Worm (Caenorhabditis elegans): ENCODE results near the gene srbc-56.
A peak's percentile ranks its signal among the peaks of the same experiment; 100 is the strongest.

Gene srbc-56

DNA sequence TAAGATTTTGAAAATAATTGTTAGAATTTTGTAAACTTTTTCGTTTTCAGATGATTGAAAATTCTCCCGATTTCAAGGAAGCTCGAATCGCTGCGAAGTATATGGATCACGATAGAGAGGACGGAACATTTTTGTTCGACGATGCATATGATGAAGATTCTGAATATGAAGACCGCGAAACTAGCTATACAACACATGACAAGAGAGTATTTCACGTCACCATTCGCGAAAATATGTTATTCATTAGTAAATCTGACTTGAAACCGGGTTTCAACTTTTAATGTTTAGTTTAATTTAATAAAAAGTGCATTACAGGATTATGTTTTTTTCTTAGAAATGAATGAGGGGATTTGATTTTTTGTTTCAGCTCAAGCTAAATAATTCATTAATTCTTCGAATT, 38.9 kb upstream of the srbc-56 start, which contains the start of gene str-57:
TSS of gene str-57 (plus strand) at position 301 of the 400 bp plus-strand sequence.
- TF ChIP-seq T20F7.1 (GFP tag; optimal IDR thresholded peaks at IDR 0.05) (no peak), set-16 (GFP tag; IDR thresholded peaks at IDR 0.05) (no peak), saeg-2 (GFP tag; IDR thresholded peaks at IDR 0.05) (no peak), php-3 (GFP tag; IDR thresholded peaks at IDR 0.05) (no peak), aha-1 (tag) (peak; percentile 18), nhr-25 (tag; optimal IDR thresholded peaks at IDR 0.05; ENCODE audit: borderline replicate concordance, insufficient read depth) (no peak)

DNA sequence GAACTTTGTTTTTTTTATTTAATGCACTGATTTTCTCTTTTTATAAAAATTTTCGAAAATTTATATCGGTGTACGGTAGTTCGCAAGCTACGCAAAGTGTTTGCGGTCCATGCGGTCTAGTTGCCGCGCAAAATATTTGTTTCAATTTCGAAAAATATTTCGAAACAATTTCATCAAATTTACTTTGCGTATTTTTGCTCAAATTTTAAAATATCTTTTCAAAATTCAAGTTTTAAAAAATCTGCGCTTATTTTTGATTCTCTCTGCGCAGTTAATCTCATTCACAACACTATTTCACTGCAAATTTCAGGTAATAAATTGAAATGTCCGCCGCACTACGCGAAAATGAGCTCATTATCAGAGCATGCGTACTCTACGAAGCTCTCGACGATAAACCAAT, 35.9 kb upstream of the srbc-56 start, which contains the start of gene fbxa-197:
TSS of gene fbxa-197 (plus strand) at position 301 of the 400 bp plus-strand sequence.
- TF ChIP-seq lin-29 (GFP tag; IDR thresholded peaks at IDR 0.05) = no peak
- no peak for TF ChIP-seq ceh-62 (tag; optimal IDR thresholded peaks at IDR 0.05)
- no peak for TF ChIP-seq Y105C5A.15 (GFP tag; IDR thresholded peaks at IDR 0.05)
- no peak for TF ChIP-seq ces-1 (GFP tag; optimal IDR thresholded peaks at IDR 0.05)
- TF ChIP-seq pha-4 (GFP tag; IDR thresholded peaks at IDR 0.05) = no peak
- TF ChIP-seq pha-4 (tag; optimal IDR thresholded peaks at IDR 0.05) = no peak
- no peak for TF ChIP-seq ztf-7 (tag; optimal IDR thresholded peaks at IDR 0.05)
- TF ChIP-seq egl-43 (GFP tag; IDR thresholded peaks at IDR 0.05) = no peak
- no peak for TF ChIP-seq dpl-1 (GFP tag; optimal IDR thresholded peaks at IDR 0.05)
- no peak for TF ChIP-seq saeg-2 (GFP tag; IDR thresholded peaks at IDR 0.05)
- TF ChIP-seq Y48G9A.11 (GFP tag; IDR thresholded peaks at IDR 0.05) = no peak
- no peak for TF ChIP-seq lin-15B (tag; optimal IDR thresholded peaks at IDR 0.05)
- no peak for TF ChIP-seq duxl-1 (tag; optimal IDR thresholded peaks at IDR 0.05; ENCODE audit: poor library complexity)
- no peak for TF ChIP-seq mxl-3 (GFP tag; optimal IDR thresholded peaks at IDR 0.05)

DNA sequence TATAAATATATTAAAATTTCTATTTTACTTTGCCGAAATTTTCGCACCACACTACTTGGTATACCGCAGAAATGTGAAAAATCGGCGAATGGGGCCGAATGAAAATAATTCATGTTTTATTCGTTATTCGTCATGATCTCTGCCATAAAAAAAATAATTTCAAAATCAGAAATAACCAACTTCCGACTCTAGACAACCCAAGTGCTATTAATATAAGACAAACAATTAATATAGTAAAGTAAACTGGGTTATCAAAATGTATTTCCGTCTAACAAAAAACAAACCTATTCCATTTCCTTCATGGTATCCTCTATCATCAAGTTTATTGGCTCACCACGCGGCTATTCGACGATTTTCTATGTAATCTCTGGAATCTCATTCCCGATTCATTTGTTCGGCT, 34.4 kb upstream of the srbc-56 start, which contains the start of gene srh-293:
TSS of gene srh-293 (plus strand) at position 301 of the 400 bp plus-strand sequence.
- TF ChIP-seq F37D6.2 (tag; optimal IDR thresholded peaks at IDR 0.05) = no peak
- no peak for TF ChIP-seq nhr-28 (tag; optimal IDR thresholded peaks at IDR 0.05)
- TF ChIP-seq ces-1 (GFP tag; optimal IDR thresholded peaks at IDR 0.05) = no peak
- no peak for TF ChIP-seq ceh-82 (tag; optimal IDR thresholded peaks at IDR 0.05)
- TF ChIP-seq aha-1 (tag) = no peak
- no peak for TF ChIP-seq nhr-102 (tag; optimal IDR thresholded peaks at IDR 0.05)
- TF ChIP-seq ZK337.2 (GFP tag; IDR thresholded peaks at IDR 0.05) = no peak
- no peak for TF ChIP-seq daf-19 (GFP tag; conservative IDR thresholded peaks at IDR 0.05)
- no peak for TF ChIP-seq nhr-237 (tag; optimal IDR thresholded peaks at IDR 0.05)
- no peak for TF ChIP-seq nhr-11 (tag; optimal IDR thresholded peaks at IDR 0.05)
- no peak for TF ChIP-seq nhr-77 (tag; optimal IDR thresholded peaks at IDR 0.05)
- TF ChIP-seq set-16 (GFP tag; IDR thresholded peaks at IDR 0.05) = no peak
- no peak for TF ChIP-seq vab-7 (GFP tag; IDR thresholded peaks at IDR 0.05)
- TF ChIP-seq hmg-1.1 (GFP tag; IDR thresholded peaks at IDR 0.05) = no peak
- no peak for TF ChIP-seq fos-1 (tag; optimal IDR thresholded peaks at IDR 0.05)
- no peak for TF ChIP-seq spr-1 (tag; optimal IDR thresholded peaks at IDR 0.05)

DNA sequence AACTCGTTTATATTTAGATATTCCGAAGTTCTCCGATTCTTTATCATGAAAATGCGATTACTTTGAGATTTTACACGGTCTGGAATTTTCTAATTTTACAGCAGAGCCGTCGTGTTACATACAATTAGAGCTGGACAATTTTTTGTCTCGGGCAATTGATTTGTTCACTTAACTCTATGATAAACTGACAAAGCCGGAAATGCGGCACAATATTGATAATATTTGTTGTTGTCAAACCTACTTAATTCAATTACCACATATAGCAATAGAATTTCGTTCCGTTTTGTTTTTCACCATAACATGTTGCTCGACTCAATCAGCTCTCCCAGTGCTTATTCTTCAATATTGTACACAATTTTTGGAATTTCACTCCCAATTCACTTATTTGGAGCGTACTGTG, 31.6 kb upstream of the srbc-56 start, which contains the start of gene srh-299:
TSS of gene srh-299 (plus strand) at position 301 of the 400 bp plus-strand sequence.
- TF ChIP-seq aha-1 (tag) (peak; percentile 46), nhr-102 (tag; optimal IDR thresholded peaks at IDR 0.05) (no peak)

DNA sequence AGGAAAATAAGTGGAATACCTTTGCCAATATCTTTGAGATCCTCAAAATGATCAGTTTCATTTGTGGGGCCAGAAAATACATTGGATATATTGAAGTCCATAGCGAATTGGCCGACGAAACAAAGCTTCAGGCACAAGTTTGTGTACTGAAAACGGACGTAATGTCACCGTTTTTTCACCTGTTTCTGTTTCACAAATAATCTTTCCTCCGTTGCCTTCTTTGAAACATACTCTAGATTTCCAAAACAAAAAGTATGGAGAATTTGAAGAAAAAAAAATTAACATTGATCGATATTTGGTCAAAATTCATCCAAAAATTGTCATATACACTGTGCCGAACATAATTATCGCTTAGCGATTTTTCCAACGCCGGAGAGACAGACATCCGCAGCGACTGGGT, 31.1 kb upstream of the srbc-56 start, which contains the start of gene srz-12:
TSS of gene srz-12 (minus strand) at position 101 of the 400 bp plus-strand sequence.
- TF ChIP-seq nhr-102 (tag; optimal IDR thresholded peaks at IDR 0.05) = no peak

DNA sequence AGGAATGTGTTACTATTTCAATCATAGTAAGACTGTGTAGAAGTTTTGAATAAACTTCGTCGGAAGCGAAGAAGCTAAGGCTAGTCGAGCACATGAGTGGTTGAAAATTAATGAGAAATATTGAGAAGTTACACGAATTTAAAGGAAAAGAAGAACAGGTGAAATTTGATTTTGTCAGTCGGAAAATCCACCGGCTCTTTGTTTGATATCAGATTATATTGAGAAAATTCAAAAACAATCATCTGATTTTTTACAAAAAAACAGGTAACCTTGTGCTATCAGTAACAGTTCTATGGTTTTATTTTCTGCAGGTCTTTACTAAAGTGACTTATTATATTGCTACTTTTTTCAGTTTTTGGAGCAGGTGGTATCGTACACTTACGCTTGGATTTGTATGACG, 26.8 kb upstream of the srbc-56 start, which contains the start of gene srh-148:
TSS of gene srh-148 (minus strand) at position 101 of the 400 bp plus-strand sequence.
- TF ChIP-seq dmd-6 (GFP tag; IDR thresholded peaks at IDR 0.05) = no peak
- no peak for TF ChIP-seq F37D6.2 (tag; optimal IDR thresholded peaks at IDR 0.05)
- no peak for TF ChIP-seq Y5F2A.4 (GFP tag; optimal IDR thresholded peaks at IDR 0.05)
- TF ChIP-seq fos-1 (tag; optimal IDR thresholded peaks at IDR 0.05) = no peak
- TF ChIP-seq ceh-28 (tag; optimal IDR thresholded peaks at IDR 0.05) = no peak
- no peak for TF ChIP-seq mes-2 (tag; optimal IDR thresholded peaks at IDR 0.05; ENCODE audit: poor library complexity, severe bottlenecking)
- TF ChIP-seq Y48G9A.11 (GFP tag; IDR thresholded peaks at IDR 0.05) = no peak
- no peak for TF ChIP-seq cey-2 (tag; optimal IDR thresholded peaks at IDR 0.05; ENCODE audit: borderline replicate concordance, insufficient read depth)
- no peak for TF ChIP-seq ztf-7 (tag; optimal IDR thresholded peaks at IDR 0.05)
- no peak for TF ChIP-seq zip-11 (GFP tag; IDR thresholded peaks at IDR 0.05)
- no peak for TF ChIP-seq hmg-1.1 (GFP tag; IDR thresholded peaks at IDR 0.05)
- TF ChIP-seq mep-1 (tag; optimal IDR thresholded peaks at IDR 0.05) = no peak
- TF ChIP-seq unc-62 (GFP tag; optimal IDR thresholded peaks at IDR 0.05 in 1 of 2) = no peak
- TF ChIP-seq unc-62 (tag; optimal IDR thresholded peaks at IDR 0.05) = no peak
- no peak for TF ChIP-seq F44E2.7 (GFP tag; IDR thresholded peaks at IDR 0.05)
- no peak for TF ChIP-seq lsy-2 (tag; optimal IDR thresholded peaks at IDR 0.05)

Measured in whole organism, L4 larva.